Worm (Caenorhabditis elegans) whole organism, early embryonic: ENCODE results near the gene F26G1.10.

Experiments used
- ama-1 ChIP-seq: fragments of 150-350 bp; optimal IDR thresholded peaks from 2 replicates; lab custom pipeline; 2014
- ets-7 ChIP-seq: sonication (generic microtip); optimal IDR thresholded peaks from 2 replicates; lab custom pipeline; 2016; ENCODE audit warnings: missing genotype, missing genetic modification characterization, missing compliant biosample characterization
- pes-1 ChIP-seq: fragments of 200-800 bp; sonication (Bioruptor generic); IDR thresholded peaks from 2 replicates; pipeline ENCODE4 v1.3.6; 2022; ENCODE audit warnings: missing genetic modification reagents, missing genetic modification characterization, missing compliant biosample characterization
- scrt-1 ChIP-seq: fragments of 200-800 bp; sonication (Bioruptor generic); IDR thresholded peaks from 2 replicates; pipeline ENCODE4 v1.3.6; 2022; ENCODE audit warnings: missing genetic modification characterization, missing compliant biosample characterization
- tbx-37 ChIP-seq: fragments of 200-800 bp; sonication (Bioruptor generic); conservative IDR thresholded peaks from 2 replicates; pipeline ENCODE4 v1.3.6; 2022; ENCODE audit warnings: missing genetic modification reagents, missing genetic modification characterization, missing compliant biosample characterization

DNA sequence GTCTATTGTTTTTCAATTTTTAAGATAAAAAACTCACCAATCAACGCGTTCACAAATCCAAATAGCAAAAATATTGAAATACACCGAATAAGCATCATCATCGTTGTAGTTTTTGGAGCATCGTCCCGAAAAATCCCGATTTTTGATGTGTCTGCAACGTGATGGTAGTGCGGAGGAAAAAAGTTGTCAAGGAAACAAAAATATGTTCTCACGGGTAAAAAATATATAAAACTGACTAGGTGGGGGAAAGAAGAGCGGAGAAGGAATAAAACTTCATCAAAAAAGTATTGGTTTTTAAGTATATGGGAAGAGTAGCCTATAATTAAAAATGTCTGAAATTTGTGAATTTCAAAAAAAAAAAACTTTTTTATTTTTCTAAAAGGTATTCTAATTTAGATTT, 37.8 kb downstream of the F26G1.10 start, which contains the start of gene rig-6:
- TF ChIP-seq ama-1 (lab: Kevin White, UChicago) (no peak), scrt-1 (GFP tag; lab: Robert Waterston, UW) (no peak), ets-7 (tag; lab: Kevin White, UChicago) (no peak), tbx-37 (GFP tag; lab: Robert Waterston, UW) (no peak), pes-1 (GFP tag; lab: Robert Waterston, UW) (no peak)
